Worm (Caenorhabditis elegans): ENCODE data around the gene pde-2.

The pde-2 gene

DNA sequence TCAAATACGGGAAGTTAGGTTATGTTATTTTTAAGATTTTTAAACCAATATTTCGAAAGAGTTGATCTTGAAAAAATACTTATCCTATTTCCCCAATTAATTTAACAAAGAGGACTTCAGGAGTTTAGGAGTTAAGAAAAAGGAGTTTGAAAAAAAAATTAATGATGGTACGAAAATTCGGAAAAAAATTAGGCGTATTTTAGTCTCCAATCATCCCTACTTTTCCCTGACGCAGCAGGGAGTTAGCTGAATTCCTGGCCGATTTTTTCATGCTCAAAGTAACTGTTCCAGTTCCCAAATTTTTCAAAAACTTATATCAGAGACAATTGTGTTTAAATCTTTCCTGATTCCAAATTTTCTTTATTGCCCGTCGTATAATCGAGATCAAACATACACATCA is 41.9 kb upstream of the pde-2 start (continued):
- no peak for TF ChIP-seq ztf-22 (GFP tag; optimal IDR thresholded peaks at IDR 0.05)

DNA sequence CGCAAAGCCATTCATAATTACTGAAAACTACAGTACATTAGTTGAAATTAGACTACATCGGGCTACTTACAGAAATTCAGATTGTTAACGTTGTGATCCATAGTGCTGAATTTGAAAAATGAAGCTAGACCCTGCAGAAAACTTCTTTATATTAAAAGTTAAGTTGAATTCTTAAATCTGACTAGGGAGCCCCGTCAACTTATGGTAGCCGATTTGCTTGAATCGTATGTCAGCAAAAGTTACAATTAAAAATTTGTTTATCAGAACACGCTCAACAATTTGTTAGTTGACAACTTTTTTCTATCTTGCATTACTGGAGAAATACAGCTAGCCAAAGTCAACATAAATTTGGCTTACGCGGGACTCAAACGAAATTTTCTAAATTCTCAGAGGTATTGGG is 40.8 kb upstream of the pde-2 start, which contains the start of gene F59B2.14:
TSS of gene F59B2.14 (minus strand) at position 101 of the 400 bp plus-strand sequence.
- no peak for TF ChIP-seq somi-1 (GFP tag; optimal IDR thresholded peaks at IDR 0.05)
- TF ChIP-seq C17E4.6 (GFP tag; IDR thresholded peaks at IDR 0.05), result no peak
- no peak for TF ChIP-seq mel-28 (tag; optimal IDR thresholded peaks at IDR 0.05; ENCODE audit: borderline replicate concordance)
- TF ChIP-seq bed-1 (GFP tag; IDR thresholded peaks at IDR 0.05), result no peak
- TF ChIP-seq Y53F4B.3 (GFP tag; IDR thresholded peaks at IDR 0.05), result no peak
- no peak for TF ChIP-seq Y56A3A.18 (GFP tag; IDR thresholded peaks at IDR 0.05)
- TF ChIP-seq lir-1 (GFP tag; conservative IDR thresholded peaks at IDR 0.05), result no peak

DNA sequence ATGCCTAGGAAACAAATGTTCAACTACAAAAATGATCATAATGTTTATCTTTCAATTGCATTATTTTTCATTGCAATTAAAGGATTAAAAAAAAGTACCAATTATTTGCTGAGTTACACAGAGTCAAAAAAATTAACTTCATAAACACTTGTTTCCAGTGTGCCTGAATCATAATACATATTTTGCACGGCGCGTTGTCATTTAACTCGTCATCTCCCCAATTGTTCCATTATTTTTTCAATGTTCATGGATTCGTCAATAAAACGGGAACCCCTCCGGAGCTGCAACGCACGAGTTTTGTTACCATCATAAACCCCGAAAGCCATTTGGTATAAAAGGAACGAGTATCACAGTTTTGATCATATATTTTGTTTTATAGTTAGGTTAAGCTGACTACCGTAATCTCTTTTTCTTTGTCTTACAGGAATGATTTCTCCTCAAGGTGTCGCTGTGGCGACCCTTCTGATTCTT is 35.5 kb upstream of the pde-2 start, which contains the start of gene F59B2.12:
TSS of gene F59B2.12 (plus strand) at position 421 of the 471 bp plus-strand sequence.
- TF ChIP-seq F22D6.2 (tag; optimal IDR thresholded peaks at IDR 0.05), result no peak
- TF ChIP-seq ztf-6 (GFP tag; IDR thresholded peaks at IDR 0.05), result no peak
- TF ChIP-seq somi-1 (GFP tag; optimal IDR thresholded peaks at IDR 0.05), result no peak
- TF ChIP-seq ccch-3 (GFP tag; optimal IDR thresholded peaks at IDR 0.05), result no peak
- TF ChIP-seq egl-18 (GFP tag; IDR thresholded peaks at IDR 0.05), result no peak
- TF ChIP-seq ztf-28 (GFP tag; IDR thresholded peaks at IDR 0.05), result no peak
- TF ChIP-seq aptf-2 (GFP tag; conservative IDR thresholded peaks at IDR 0.05), result no peak
- no peak for TF ChIP-seq B0019.2 (GFP tag; conservative IDR thresholded peaks at IDR 0.05)
- TF ChIP-seq bed-2 (GFP tag; IDR thresholded peaks at IDR 0.05), result no peak
- TF ChIP-seq madf-3 (GFP tag; IDR thresholded peaks at IDR 0.05), result no peak
- TF ChIP-seq mel-28 (tag; optimal IDR thresholded peaks at IDR 0.05; ENCODE audit: borderline replicate concordance), result no peak
- no peak for TF ChIP-seq ceh-40 (GFP tag; IDR thresholded peaks at IDR 0.05)

DNA sequence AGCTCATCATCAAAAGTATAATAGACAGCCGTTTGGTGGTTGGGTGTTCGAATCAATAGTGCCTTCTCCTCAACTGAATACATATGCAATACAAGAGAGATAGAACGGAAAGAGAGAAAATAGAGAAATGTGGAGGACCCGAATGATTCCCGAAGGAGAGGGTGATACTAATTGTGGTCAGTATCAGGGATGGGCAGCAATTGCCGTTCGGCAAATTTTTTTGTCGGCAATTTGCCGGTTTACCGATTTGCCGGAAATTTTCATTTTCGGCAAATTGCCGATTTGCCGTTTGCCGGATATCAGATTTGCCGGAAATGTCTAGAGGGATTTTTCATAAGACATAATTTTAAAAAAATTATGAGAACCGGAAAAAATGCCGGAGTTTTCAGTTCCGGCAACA is 30.6 kb upstream of the pde-2 start, which contains the start of gene F59B2.9:
TSS of gene F59B2.9 (minus strand) at position 101 of the 400 bp plus-strand sequence.
- no peak for TF ChIP-seq lir-1 (GFP tag; conservative IDR thresholded peaks at IDR 0.05)
- TF ChIP-seq Y53F4B.3 (GFP tag; IDR thresholded peaks at IDR 0.05), result no peak
- no peak for TF ChIP-seq pha-4 (tag; optimal IDR thresholded peaks at IDR 0.05)
- no peak for TF ChIP-seq nhr-120 (GFP tag; IDR thresholded peaks at IDR 0.05)
- TF ChIP-seq attf-5 (GFP tag; optimal IDR thresholded peaks at IDR 0.05), result no peak
- TF ChIP-seq him-1 (tag; optimal IDR thresholded peaks at IDR 0.05), result no peak
- TF ChIP-seq attf-3 (GFP tag; conservative IDR thresholded peaks at IDR 0.05), result no peak
- no peak for TF ChIP-seq ekl-4 (GFP tag; IDR thresholded peaks at IDR 0.05)
- no peak for TF ChIP-seq ztf-25 (GFP tag; IDR thresholded peaks at IDR 0.05)
- TF ChIP-seq tlf-1 (GFP tag; optimal IDR thresholded peaks at IDR 0.05), result no peak
- no peak for TF ChIP-seq ama-1 (optimal IDR thresholded peaks at IDR 0.05)
- TF ChIP-seq ama-1 (GFP tag; optimal IDR thresholded peaks at IDR 0.05), result no peak
- TF ChIP-seq lsy-27 (tag; optimal IDR thresholded peaks at IDR 0.05; ENCODE audit: borderline replicate concordance, insufficient read depth), result no peak
- no peak for TF ChIP-seq dox-1 (GFP tag; IDR thresholded peaks at IDR 0.05)
- no peak for TF ChIP-seq Y53G8AR.9 (GFP tag; conservative IDR thresholded peaks at IDR 0.05)
- TF ChIP-seq Y95B8A.8 (GFP tag; IDR thresholded peaks at IDR 0.05), result no peak
- no peak for TF ChIP-seq mcd-1 (GFP tag; IDR thresholded peaks at IDR 0.05)
- no peak for TF ChIP-seq sptf-2 (GFP tag; optimal IDR thresholded peaks at IDR 0.05)

Data from whole organism, young adult.